Fruit fly (Drosophila melanogaster): ENCODE data around the gene Or22a.

DNA sequence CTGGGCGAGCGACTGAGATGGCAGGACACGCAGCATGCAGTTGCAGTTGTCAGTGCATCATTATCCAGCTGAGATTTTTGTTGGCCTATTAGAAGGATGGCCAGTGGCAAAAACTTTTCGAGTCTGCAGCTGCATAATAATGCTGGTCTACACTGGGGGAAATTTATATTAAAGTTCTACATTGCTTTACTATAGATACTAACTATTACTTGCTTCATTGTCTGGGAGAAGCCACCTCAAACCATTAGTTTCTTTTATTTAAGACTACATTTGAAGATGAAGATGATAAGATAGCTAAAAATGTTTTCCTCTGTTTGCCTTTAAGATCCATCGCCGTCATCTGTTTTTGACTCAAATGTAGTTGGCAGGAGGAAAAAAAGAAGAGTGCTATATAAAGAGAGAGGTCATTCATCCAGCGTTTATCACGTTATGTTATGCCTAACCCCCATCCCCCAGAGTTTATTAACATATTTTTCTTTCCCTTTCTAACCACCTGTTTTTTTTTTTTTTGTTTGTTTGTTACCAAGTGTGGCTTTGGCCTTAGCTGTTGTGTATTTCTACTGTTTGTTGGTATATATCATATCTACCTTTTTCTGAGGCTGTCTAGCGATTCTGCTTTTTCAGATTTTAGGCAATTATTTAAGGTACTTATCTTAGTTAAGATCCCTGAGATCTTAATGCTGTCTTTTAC is 39.7 kb downstream of the Or22a start:
- TF ChIP-seq Hr39 (GFP tag; optimal IDR thresholded peaks at IDR 0.05) (no peak), CG6854 (GFP tag; optimal IDR thresholded peaks at IDR 0.05) (no peak), Eip93F (GFP tag; optimal IDR thresholded peaks at IDR 0.05) (no peak), spab (GFP tag; optimal IDR thresholded peaks at IDR 0.05) (no peak), CG6792 (GFP tag; optimal IDR thresholded peaks at IDR 0.05) (no peak), fd59A (GFP tag; optimal IDR thresholded peaks at IDR 0.05) (no peak), CG3032 (tag; optimal IDR thresholded peaks at IDR 0.05) (no peak), CG6808 (GFP tag; optimal IDR thresholded peaks at IDR 0.05) (no peak)
